Worm (Caenorhabditis elegans): Measurements from ENCODE around the gene polq-1.

ce11 chrIII:5769726-5770235 lies 33.2 kb downstream of the polq-1 start, which contains the start of gene cutl-23:
- no peak for TF ChIP-seq lin-11 (tag; optimal IDR thresholded peaks at IDR 0.05)
- no peak for TF ChIP-seq unc-39 (tag; optimal IDR thresholded peaks at IDR 0.05)
- no peak for TF ChIP-seq blmp-1 (tag; optimal IDR thresholded peaks at IDR 0.05; ENCODE audit: insufficient read depth)
- no peak for TF ChIP-seq lsy-2 (tag; optimal IDR thresholded peaks at IDR 0.05)
- TF ChIP-seq sma-3 (GFP tag; optimal IDR thresholded peaks at IDR 0.05): peak; percentile 12
- no peak for TF ChIP-seq alr-1 (tag; optimal IDR thresholded peaks at IDR 0.05)
- TF ChIP-seq egl-27 (tag; optimal IDR thresholded peaks at IDR 0.05): no peak
- no peak for TF ChIP-seq ztf-11 (tag; optimal IDR thresholded peaks at IDR 0.05)
- no peak for TF ChIP-seq nhr-11 (tag; optimal IDR thresholded peaks at IDR 0.05)
- TF ChIP-seq nhr-10 (tag; optimal IDR thresholded peaks at IDR 0.05): no peak
- TF ChIP-seq R02D3.7 (tag; optimal IDR thresholded peaks at IDR 0.05): no peak
- TF ChIP-seq aly-2 (tag; optimal IDR thresholded peaks at IDR 0.05): no peak
- TF ChIP-seq unc-55 (GFP tag; optimal IDR thresholded peaks at IDR 0.05): no peak
